Worm (Caenorhabditis elegans) whole organism, L1 larva: ENCODE data around the gene Y82E9BR.9.

Experiments
- alr-1 ChIP-seq: fragments of 200-800 bp; sonication (Bioruptor generic); optimal IDR thresholded peaks from 2 replicates; lab custom pipeline; 2018; ENCODE audit warnings: borderline replicate concordance, mild to moderate bottlenecking, missing genetic modification characterization, missing compliant biosample characterization
- hpl-2 ChIP-seq: fragments of 150-350 bp; optimal IDR thresholded peaks from 2 replicates; lab custom pipeline; 2014; ENCODE audit warnings: missing biosample characterization, missing genetic modification reagents, missing genetic modification characterization
- mdl-1 ChIP-seq, 2 experiments: fragments of 150-350 bp; optimal IDR thresholded peaks; 2 replicates each; lab custom pipeline; 2014 to 2017; ENCODE audit warnings: missing biosample characterization in 2 of 2, missing genetic modification characterization in 2 of 2, inconsistent platforms in 1 of 2
- ztf-11 ChIP-seq, 2 experiments: sonication (generic microtip); optimal IDR thresholded peaks; 2 replicates each; lab custom pipeline; 2016 to 2017; ENCODE audit warnings: missing genetic modification characterization in 2 of 2, missing biosample characterization in 1 of 2, missing compliant biosample characterization in 1 of 2

DNA sequence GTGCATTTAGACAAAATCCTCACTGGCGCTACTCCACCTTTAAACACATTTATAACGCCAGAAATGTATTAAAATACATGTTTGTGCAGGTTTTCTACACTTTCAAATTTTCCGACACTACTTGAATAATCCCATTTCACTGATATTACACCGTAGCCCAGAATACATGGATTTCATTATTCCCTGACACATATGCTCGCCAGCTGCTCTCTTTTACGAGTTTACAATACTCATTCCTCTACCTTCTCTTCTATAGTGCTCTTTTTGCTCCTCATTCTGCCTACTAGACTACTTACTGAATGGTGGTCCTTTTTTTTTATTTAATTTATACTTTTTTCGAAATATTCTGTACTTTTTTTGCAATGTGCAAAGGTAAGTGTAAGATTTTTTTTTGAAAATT lies 13.0 kb upstream of the Y82E9BR.9 start:
- TF ChIP-seq mdl-1 (tag; optimal IDR thresholded peaks at IDR 0.05; lab: Kevin White, UChicago) (no peak), alr-1 (no peak), hpl-2 (GFP tag; lab: Kevin White, UChicago) (no peak), ztf-11 (tag; optimal IDR thresholded peaks at IDR 0.05; lab: Kevin White, UChicago) (no peak)
